Worm (Caenorhabditis elegans) whole organism, L1 larva: Measurements from ENCODE around the gene F40G9.5.

Experiments
- C04F5.9 ChIP-seq: sonication (generic microtip); optimal IDR thresholded peaks from 2 replicates; lab custom pipeline; 2016; ENCODE audit warnings: missing genetic modification characterization, missing compliant biosample characterization
- alr-1 ChIP-seq: fragments of 200-800 bp; sonication (Bioruptor generic); optimal IDR thresholded peaks from 2 replicates; lab custom pipeline; 2018; ENCODE audit warnings: borderline replicate concordance, mild to moderate bottlenecking, missing genetic modification characterization, missing compliant biosample characterization
- ces-1 ChIP-seq: fragments of 150-350 bp; optimal IDR thresholded peaks from 2 replicates; lab custom pipeline; 2014; ENCODE audit warnings: missing biosample characterization, missing genetic modification reagents, missing genetic modification characterization
- efl-1 ChIP-seq, 4 experiments: fragments of 150-350 bp; optimal IDR thresholded peaks in 3 of 4; peaks in 1 of 4; 1 replicate in 1 of 4; 2 replicates in 3 of 4; lab custom pipeline; 2014; ENCODE audit warnings: missing biosample characterization in 2 of 4, missing genetic modification characterization in 2 of 4, missing genetic modification reagents in 2 of 4
- elt-3 ChIP-seq, 6 experiments: fragments of 150-350 bp in 1 of 6; sonication (generic microtip); optimal IDR thresholded peaks; 2 replicates each; lab custom pipeline; 2017 to 2018; ENCODE audit warnings: missing biosample characterization in 6 of 6, missing genetic modification characterization in 6 of 6, inconsistent platforms in 1 of 6
- nhr-19 ChIP-seq: fragments of 200-800 bp; sonication (Bioruptor generic); conservative IDR thresholded peaks from 2 replicates; pipeline ENCODE4 v1.3.6; 2022; ENCODE audit warnings: missing genetic modification characterization, missing compliant biosample characterization
- rnt-1 ChIP-seq: sonication (generic microtip); optimal IDR thresholded peaks from 2 replicates; lab custom pipeline; 2016; ENCODE audit warnings: mild to moderate bottlenecking, missing genetic modification characterization, moderate library complexity, missing compliant biosample characterization
- snpc-4 ChIP-seq: fragments of 150-350 bp; optimal IDR thresholded peaks from 2 replicates; lab custom pipeline; 2014; ENCODE audit warnings: missing biosample characterization, missing genetic modification characterization
- unc-62 ChIP-seq: fragments of 150-350 bp; optimal IDR thresholded peaks from 2 replicates; lab custom pipeline; 2014; ENCODE audit warnings: missing biosample characterization, missing genetic modification reagents, missing genetic modification characterization
- zag-1 ChIP-seq: fragments of 150-350 bp; optimal IDR thresholded peaks from 2 replicates; lab custom pipeline; 2014; ENCODE audit warnings: missing biosample characterization, missing genetic modification characterization
- ztf-11 ChIP-seq, 2 experiments: sonication (generic microtip); optimal IDR thresholded peaks; 2 replicates each; lab custom pipeline; 2016 to 2017; ENCODE audit warnings: missing genetic modification characterization in 2 of 2, missing biosample characterization in 1 of 2, missing compliant biosample characterization in 1 of 2

DNA sequence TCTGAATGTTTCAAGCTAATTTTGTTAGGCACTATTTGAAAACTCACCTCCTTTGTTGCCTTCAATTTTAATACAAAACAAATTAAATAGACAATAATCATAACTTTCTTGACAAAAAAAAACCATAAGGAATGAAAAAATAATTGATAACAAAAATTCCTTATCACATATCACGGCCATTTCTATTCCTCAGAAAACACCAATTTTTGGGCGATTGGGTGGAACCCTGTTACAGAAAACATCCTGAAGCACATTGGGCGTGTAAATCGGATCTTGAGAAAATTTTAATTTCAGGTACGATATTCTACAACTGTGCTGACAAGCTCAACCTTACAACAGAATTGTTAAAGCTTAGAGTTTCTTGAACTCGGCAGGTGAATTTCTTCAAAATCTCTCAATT, 16.3 kb upstream of the F40G9.5 start, which contains the start of gene F40G9.8:
- TF ChIP-seq unc-62 (GFP tag; lab: Kevin White, UChicago) (no peak), ztf-11 (tag; optimal IDR thresholded peaks at IDR 0.05; lab: Kevin White, UChicago) (no peak), elt-3 (tag; optimal IDR thresholded peaks at IDR 0.05; lab: Kevin White, UChicago) (no peak), efl-1 (optimal IDR thresholded peaks at IDR 0.05; lab: Kevin White, UChicago) (no peak), efl-1 (GFP tag; optimal IDR thresholded peaks at IDR 0.05 in 1 of 2; lab: Kevin White, UChicago) (no peak), zag-1 (tag; lab: Kevin White, UChicago) (no peak), nhr-19 (GFP tag; lab: Robert Waterston, UW) (no peak), alr-1 (tag; lab: Kevin White, UChicago) (no peak), C04F5.9 (tag; lab: Kevin White, UChicago) (no peak), snpc-4 (no peak), ces-1 (GFP tag; lab: Kevin White, UChicago) (no peak), rnt-1 (no peak)
